Fruit fly (Drosophila melanogaster): ENCODE measurements around the gene CG15177.

CG15177 gene

dm6 chr3R:6664371-6665116 lies 35.4 kb upstream of the CG15177 start (continued):
- TF ChIP-seq CG4360 (GFP tag; IDR thresholded peaks at IDR 0.05), result peak; percentile 48; the same call in 1 of the 2 replicates
- TF ChIP-seq ewg (GFP tag; optimal IDR thresholded peaks at IDR 0.05), result no peak
- TF ChIP-seq CG2116 (GFP tag; optimal IDR thresholded peaks at IDR 0.05), result no peak
- no peak for TF ChIP-seq sisA (GFP tag; IDR thresholded peaks at IDR 0.05)
- TF ChIP-seq bcd (GFP tag; optimal IDR thresholded peaks at IDR 0.05), result no peak
- no peak for TF ChIP-seq so (GFP tag; IDR thresholded peaks at IDR 0.05)
- no peak for TF ChIP-seq HLH4C (GFP tag; IDR thresholded peaks at IDR 0.05; ENCODE audit: partially characterized antibody)
- no peak for TF ChIP-seq Nf-YC (tag; optimal IDR thresholded peaks at IDR 0.05)
- no peak for TF ChIP-seq CG34376 (GFP tag; optimal IDR thresholded peaks at IDR 0.05)
- no peak for TF ChIP-seq CG8388 (GFP tag; optimal IDR thresholded peaks at IDR 0.05)
- TF ChIP-seq CG14710 (tag; optimal IDR thresholded peaks at IDR 0.05), result peak; percentile 12
- peak; percentile 65 for TF ChIP-seq CG7556 (GFP tag; optimal IDR thresholded peaks at IDR 0.05)
- peak; percentile 15 for TF ChIP-seq Sox102F (GFP tag; optimal IDR thresholded peaks at IDR 0.05)
- TF ChIP-seq Myb (GFP tag; optimal IDR thresholded peaks at IDR 0.05), result no peak
- TF ChIP-seq nom (GFP tag; optimal IDR thresholded peaks at IDR 0.05), result no peak
- TF ChIP-seq bowl (GFP tag; IDR thresholded peaks at IDR 0.05), result 0 out of 2 replicates have a peak, but pooled peaks have one; percentile 7
- no peak for TF ChIP-seq CG11085 (GFP tag; IDR thresholded peaks at IDR 0.05)
- no peak for TF ChIP-seq shn (GFP tag; optimal IDR thresholded peaks at IDR 0.05)
- no peak for TF ChIP-seq Adf1 (GFP tag; IDR thresholded peaks at IDR 0.05)
- TF ChIP-seq CG4820 (GFP tag; optimal IDR thresholded peaks at IDR 0.05), result no peak
- peak; percentile 13 for TF ChIP-seq org-1 (GFP tag; optimal IDR thresholded peaks at IDR 0.05)
- TF ChIP-seq inv (GFP tag; IDR thresholded peaks at IDR 0.05; ENCODE audit: partially characterized antibody), result no peak
- TF ChIP-seq jing (GFP tag; optimal IDR thresholded peaks at IDR 0.05), result no peak
- no peak for TF ChIP-seq Fer3 (tag; optimal IDR thresholded peaks at IDR 0.05)
- no peak for TF ChIP-seq CG2129 (GFP tag; IDR thresholded peaks at IDR 0.05; ENCODE audit: partially characterized antibody)
- TF ChIP-seq Bteb2 (GFP tag; optimal IDR thresholded peaks at IDR 0.05), result no peak
- TF ChIP-seq CG16863 (GFP tag; optimal IDR thresholded peaks at IDR 0.05), result no peak
- TF ChIP-seq stwl (tag; optimal IDR thresholded peaks at IDR 0.05), result peak; percentile 3
- no peak for TF ChIP-seq unc-4 (GFP tag; IDR thresholded peaks at IDR 0.05; ENCODE audit: partially characterized antibody)
- TF ChIP-seq Dek (tag; optimal IDR thresholded peaks at IDR 0.05), result no peak
- TF ChIP-seq C15 (GFP tag; IDR thresholded peaks at IDR 0.05), result no peak
- no peak for TF ChIP-seq tap (tag; optimal IDR thresholded peaks at IDR 0.05)
- no peak for TF ChIP-seq dan (GFP tag; IDR thresholded peaks at IDR 0.05)
- TF ChIP-seq PHDP (tag; optimal IDR thresholded peaks at IDR 0.05), result no peak
- no peak for TF ChIP-seq prd (optimal IDR thresholded peaks at IDR 0.05)
- peak; percentile 31; the same call in 1 of the 3 replicates for TF ChIP-seq prd (GFP tag; IDR thresholded peaks at IDR 0.05)
- no peak for TF ChIP-seq CG6683 (GFP tag; optimal IDR thresholded peaks at IDR 0.05)
- TF ChIP-seq ind (GFP tag; optimal IDR thresholded peaks at IDR 0.05), result no peak
- no peak for TF ChIP-seq fu2 (GFP tag; optimal IDR thresholded peaks at IDR 0.05)
- TF ChIP-seq CG14441 (GFP tag; IDR thresholded peaks at IDR 0.05), result no peak
- no peak for TF ChIP-seq Six4 (GFP tag; optimal IDR thresholded peaks at IDR 0.05)
- TF ChIP-seq CG6854 (GFP tag; optimal IDR thresholded peaks at IDR 0.05), result no peak
- no peak for TF ChIP-seq pho (GFP tag; optimal IDR thresholded peaks at IDR 0.05)
- TF ChIP-seq CG15696 (tag; optimal IDR thresholded peaks at IDR 0.05), result peak; percentile 78
- no peak for TF ChIP-seq Hey (tag; optimal IDR thresholded peaks at IDR 0.05)
- no peak for TF ChIP-seq fd64A (GFP tag; optimal IDR thresholded peaks at IDR 0.05)
- TF ChIP-seq gcm2 (GFP tag; optimal IDR thresholded peaks at IDR 0.05), result no peak
- TF ChIP-seq Oli (tag; optimal IDR thresholded peaks at IDR 0.05), result peak; percentile 37
- TF ChIP-seq sc (optimal IDR thresholded peaks at IDR 0.05), result no peak
- TF ChIP-seq sc (GFP tag; optimal IDR thresholded peaks at IDR 0.05), result peak; percentile 4
